Fruit fly (Drosophila melanogaster) whole organism, embryonic: ENCODE data around the gene CG31800.

Source experiments
- Adf1 ChIP-seq: fragments of 200-800 bp; sonication (Bioruptor generic); IDR thresholded peaks from 2 replicates; pipeline ENCODE4 v1.3.6; 2022; ENCODE audit warnings: missing biosample characterization, missing genetic modification characterization
- Atf-2 ChIP-seq: fragments of 200-800 bp; sonication (Bioruptor generic); optimal IDR thresholded peaks from 2 replicates; lab custom pipeline; 2016; ENCODE audit warnings: missing biosample characterization, missing genetic modification characterization
- Bdp1 ChIP-seq: fragments of 200-800 bp; sonication (Bioruptor generic); optimal IDR thresholded peaks from 3 replicates; lab custom pipeline; 2016; ENCODE audit warnings: missing biosample characterization, missing genetic modification characterization
- CG10267 ChIP-seq: fragments of 200-800 bp; sonication (Bioruptor generic); optimal IDR thresholded peaks from 2 replicates; lab custom pipeline; 2018; ENCODE audit warnings: missing biosample characterization, mild to moderate bottlenecking, missing genetic modification characterization, moderate library complexity
- CG10274 ChIP-seq: fragments of 200-800 bp; sonication (Bioruptor generic); optimal IDR thresholded peaks from 3 replicates; lab custom pipeline; 2017; ENCODE audit warnings: missing biosample characterization, mild to moderate bottlenecking, missing genetic modification characterization
- CG11456 ChIP-seq: fragments of 200-800 bp; sonication (Bioruptor generic); IDR thresholded peaks from 3 replicates; pipeline ENCODE4 v1.3.6; 2022; ENCODE audit warnings: missing biosample characterization, missing genetic modification characterization
- CG12071 ChIP-seq: fragments of 200-800 bp; sonication (Bioruptor generic); optimal IDR thresholded peaks from 3 replicates; lab custom pipeline; 2018; ENCODE audit warnings: missing biosample characterization, mild to moderate bottlenecking, missing genetic modification characterization
- CG12744 ChIP-seq: fragments of 200-800 bp; sonication (Bioruptor generic); optimal IDR thresholded peaks from 2 replicates; lab custom pipeline; 2016; ENCODE audit warnings: missing biosample characterization, missing genetic modification characterization
- CG13775 ChIP-seq: fragments of 200-800 bp; sonication (Bioruptor generic); optimal IDR thresholded peaks from 3 replicates; lab custom pipeline; 2017; ENCODE audit warnings: missing biosample characterization, mild to moderate bottlenecking, missing genetic modification characterization
- CG14050 ChIP-seq: fragments of 200-800 bp; sonication (Bioruptor generic); IDR thresholded peaks from 3 replicates; pipeline ENCODE4 v1.3.6; 2022; ENCODE audit warnings: missing biosample characterization, missing genetic modification characterization
- CG14441 ChIP-seq: fragments of 200-800 bp; sonication (Bioruptor generic); IDR thresholded peaks from 2 replicates; pipeline ENCODE4 v1.3.6; 2022; ENCODE audit warnings: missing biosample characterization, missing genetic modification characterization
- CG1603 ChIP-seq: fragments of 200-800 bp; sonication (Bioruptor generic); optimal IDR thresholded peaks from 2 replicates; lab custom pipeline; 2019; ENCODE audit warnings: missing biosample characterization, mild to moderate bottlenecking, missing genetic modification characterization, moderate library complexity
- CG17612 ChIP-seq: fragments of 200-800 bp; sonication (Bioruptor generic); IDR thresholded peaks from 2 replicates; pipeline ENCODE4 v1.3.6; 2022; ENCODE audit warnings: missing biosample characterization, missing genetic modification characterization
- CG18764 ChIP-seq: fragments of 200-800 bp; sonication (Bioruptor generic); optimal IDR thresholded peaks from 3 replicates; lab custom pipeline; 2016; ENCODE audit warnings: missing biosample characterization, missing genetic modification characterization
- CG2712 ChIP-seq: fragments of 200-800 bp; optimal IDR thresholded peaks from 3 replicates; lab custom pipeline; 2019; ENCODE audit warnings: missing biosample characterization, mild to moderate bottlenecking, missing genetic modification characterization, moderate library complexity
- CG31388 ChIP-seq: fragments of 200-800 bp; sonication (Bioruptor generic); optimal IDR thresholded peaks from 2 replicates; lab custom pipeline; 2016; ENCODE audit warnings: missing biosample characterization, missing genetic modification characterization
- CG42726 ChIP-seq: fragments of 200-800 bp; sonication (Bioruptor generic); IDR thresholded peaks from 2 replicates; pipeline ENCODE4 v1.3.6; 2022; ENCODE audit warnings: missing biosample characterization, missing genetic modification characterization; ENCODE audit not compliant: partially characterized antibody
- CG6791 ChIP-seq: fragments of 200-800 bp; sonication (Bioruptor generic); IDR thresholded peaks from 3 replicates; pipeline ENCODE4 v1.3.6; 2022; ENCODE audit warnings: missing biosample characterization, missing genetic modification characterization; ENCODE audit not compliant: partially characterized antibody
- CG7556 ChIP-seq: fragments of 200-800 bp; sonication (Bioruptor generic); optimal IDR thresholded peaks from 2 replicates; lab custom pipeline; 2017; ENCODE audit warnings: missing biosample characterization, mild to moderate bottlenecking, missing genetic modification characterization
- CG8281 ChIP-seq: fragments of 200-800 bp; sonication (Bioruptor generic); optimal IDR thresholded peaks from 2 replicates; lab custom pipeline; 2018; ENCODE audit warnings: missing biosample characterization, mild to moderate bottlenecking, missing genetic modification characterization, moderate library complexity
- CG8359 ChIP-seq: fragments of 200-800 bp; sonication (Bioruptor generic); optimal IDR thresholded peaks from 2 replicates; lab custom pipeline; 2017; ENCODE audit warnings: missing biosample characterization, mild to moderate bottlenecking, missing genetic modification characterization, borderline replicate concordance
- CHES-1-like ChIP-seq: fragments of 200-800 bp; sonication (Bioruptor generic); optimal IDR thresholded peaks from 2 replicates; lab custom pipeline; 2016; ENCODE audit warnings: missing biosample characterization, missing genetic modification characterization
- Dip3 ChIP-seq: fragments of 200-800 bp; sonication (Bioruptor generic); optimal IDR thresholded peaks from 3 replicates; lab custom pipeline; 2016; ENCODE audit warnings: missing biosample characterization, missing genetic modification characterization
- Eip74EF ChIP-seq, 2 experiments: fragments of 200-800 bp in 1 of 2; fragments of >200 bp in 1 of 2; sonication (Bioruptor generic) in 1 of 2; optimal IDR thresholded peaks; 2 replicates each; lab custom pipeline; 2017 to 2019; ENCODE audit warnings: missing biosample characterization in 2 of 2, missing genetic modification characterization in 2 of 2, mild to moderate bottlenecking in 1 of 2, moderate library complexity in 1 of 2
- HLH4C ChIP-seq: fragments of 200-800 bp; sonication (Bioruptor generic); IDR thresholded peaks from 3 replicates; pipeline ENCODE4 v1.3.6; 2022; ENCODE audit warnings: missing biosample characterization, missing genetic modification characterization; ENCODE audit not compliant: partially characterized antibody
- Hr78 ChIP-seq, 2 experiments: fragments of 200-800 bp in 1 of 2; fragments of >200 bp in 1 of 2; sonication (Bioruptor generic) in 1 of 2; optimal IDR thresholded peaks; 2 replicates each; lab custom pipeline; 2017 to 2019; ENCODE audit warnings: missing biosample characterization in 2 of 2, missing genetic modification characterization in 2 of 2, mild to moderate bottlenecking in 1 of 2, moderate library complexity in 1 of 2
- Jarid2 ChIP-seq: fragments of 200-800 bp; sonication (Bioruptor generic); optimal IDR thresholded peaks from 3 replicates; lab custom pipeline; 2017; ENCODE audit warnings: mild to moderate bottlenecking, missing biosample characterization, missing genetic modification reagents, missing genetic modification characterization
- MESR4 ChIP-seq: fragments of 200-800 bp; sonication (Bioruptor generic); optimal IDR thresholded peaks from 2 replicates; lab custom pipeline; 2018; ENCODE audit warnings: missing biosample characterization, mild to moderate bottlenecking, missing genetic modification characterization, moderate library complexity
- Mes4 ChIP-seq: fragments of 200-800 bp; sonication (Bioruptor generic); optimal IDR thresholded peaks from 2 replicates; lab custom pipeline; 2016; ENCODE audit warnings: missing biosample characterization, missing genetic modification characterization
- Ravus ChIP-seq: fragments of 200-800 bp; sonication (Bioruptor generic); IDR thresholded peaks from 2 replicates; pipeline ENCODE4 v1.3.6; 2022; ENCODE audit warnings: missing biosample characterization, missing genetic modification characterization
- ato ChIP-seq: fragments of 200-800 bp; sonication (Bioruptor generic); IDR thresholded peaks from 2 replicates; pipeline ENCODE4 v1.3.6; 2022; ENCODE audit warnings: missing biosample characterization, missing genetic modification characterization; ENCODE audit not compliant: partially characterized antibody
- cad ChIP-seq: fragments of >200 bp; optimal IDR thresholded peaks from 2 replicates; lab custom pipeline; 2017; ENCODE audit warnings: missing biosample characterization, missing genetic modification characterization
- dan ChIP-seq: fragments of 200-800 bp; sonication (Bioruptor generic); IDR thresholded peaks from 2 replicates; pipeline ENCODE4 v1.3.6; 2022; ENCODE audit warnings: missing biosample characterization, missing genetic modification characterization
- dimm ChIP-seq: fragments of 200-800 bp; sonication (Bioruptor generic); IDR thresholded peaks from 2 replicates; pipeline ENCODE4 v1.3.6; 2022; ENCODE audit warnings: missing biosample characterization, missing genetic modification characterization
- dpn ChIP-seq, 2 experiments: fragments of 200-800 bp; sonication (Bioruptor generic); optimal IDR thresholded peaks; 3 replicates each; lab custom pipeline; 2016; ENCODE audit warnings: missing biosample characterization in 2 of 2, missing genetic modification characterization in 2 of 2
- eve ChIP-seq, 2 experiments: fragments of >200 bp; optimal IDR thresholded peaks; 2 replicates each; lab custom pipeline; 2017; ENCODE audit warnings: missing biosample characterization in 2 of 2, missing genetic modification characterization in 2 of 2
- fd102C ChIP-seq: fragments of 200-800 bp; sonication (Bioruptor generic); optimal IDR thresholded peaks from 2 replicates; lab custom pipeline; 2018; ENCODE audit warnings: missing biosample characterization, mild to moderate bottlenecking, missing genetic modification characterization, moderate library complexity
- hbn ChIP-seq: fragments of 200-800 bp; sonication (Bioruptor generic); IDR thresholded peaks from 2 replicates; pipeline ENCODE4 v1.3.6; 2022; ENCODE audit warnings: missing biosample characterization, missing genetic modification characterization; ENCODE audit not compliant: partially characterized antibody
- ind ChIP-seq: fragments of 200-800 bp; sonication (Bioruptor generic); optimal IDR thresholded peaks from 3 replicates; lab custom pipeline; 2016; ENCODE audit warnings: missing biosample characterization, missing genetic modification characterization
- lilli ChIP-seq: fragments of 200-800 bp; sonication (Bioruptor generic); optimal IDR thresholded peaks from 3 replicates; lab custom pipeline; 2016; ENCODE audit warnings: missing biosample characterization, missing genetic modification characterization
- luna ChIP-seq: fragments of 200-800 bp; sonication (Bioruptor generic); optimal IDR thresholded peaks from 2 replicates; lab custom pipeline; 2016; ENCODE audit warnings: missing biosample characterization, missing genetic modification characterization
- mam ChIP-seq: fragments of 200-800 bp; sonication (Bioruptor generic); optimal IDR thresholded peaks from 3 replicates; lab custom pipeline; 2016; ENCODE audit warnings: missing biosample characterization, missing genetic modification characterization
- pfk ChIP-seq: fragments of 200-800 bp; sonication (Bioruptor generic); optimal IDR thresholded peaks from 2 replicates; lab custom pipeline; 2018; ENCODE audit warnings: missing biosample characterization, mild to moderate bottlenecking, missing genetic modification characterization, moderate library complexity
- ro ChIP-seq: fragments of 200-800 bp; sonication (Bioruptor generic); IDR thresholded peaks from 2 replicates; pipeline ENCODE4 v1.3.6; 2022; ENCODE audit warnings: missing biosample characterization, missing genetic modification characterization
- schlank ChIP-seq: fragments of 200-800 bp; sonication (Bioruptor generic); optimal IDR thresholded peaks from 2 replicates; lab custom pipeline; 2018; ENCODE audit warnings: missing biosample characterization, mild to moderate bottlenecking, missing genetic modification characterization
- seq ChIP-seq: fragments of 200-800 bp; sonication (Bioruptor generic); IDR thresholded peaks from 2 replicates; pipeline ENCODE4 v1.3.6; 2022; ENCODE audit warnings: missing biosample characterization, missing genetic modification characterization
- shn ChIP-seq: fragments of 200-800 bp; sonication (Bioruptor generic); optimal IDR thresholded peaks from 3 replicates; lab custom pipeline; 2016; ENCODE audit warnings: missing biosample characterization, missing genetic modification characterization
- sna ChIP-seq: fragments of 200-800 bp; sonication (Bioruptor generic); IDR thresholded peaks from 2 replicates; pipeline ENCODE4 v1.3.6; 2022; ENCODE audit warnings: missing biosample characterization, missing genetic modification characterization; ENCODE audit not compliant: partially characterized antibody

CG31800 gene

DNA sequence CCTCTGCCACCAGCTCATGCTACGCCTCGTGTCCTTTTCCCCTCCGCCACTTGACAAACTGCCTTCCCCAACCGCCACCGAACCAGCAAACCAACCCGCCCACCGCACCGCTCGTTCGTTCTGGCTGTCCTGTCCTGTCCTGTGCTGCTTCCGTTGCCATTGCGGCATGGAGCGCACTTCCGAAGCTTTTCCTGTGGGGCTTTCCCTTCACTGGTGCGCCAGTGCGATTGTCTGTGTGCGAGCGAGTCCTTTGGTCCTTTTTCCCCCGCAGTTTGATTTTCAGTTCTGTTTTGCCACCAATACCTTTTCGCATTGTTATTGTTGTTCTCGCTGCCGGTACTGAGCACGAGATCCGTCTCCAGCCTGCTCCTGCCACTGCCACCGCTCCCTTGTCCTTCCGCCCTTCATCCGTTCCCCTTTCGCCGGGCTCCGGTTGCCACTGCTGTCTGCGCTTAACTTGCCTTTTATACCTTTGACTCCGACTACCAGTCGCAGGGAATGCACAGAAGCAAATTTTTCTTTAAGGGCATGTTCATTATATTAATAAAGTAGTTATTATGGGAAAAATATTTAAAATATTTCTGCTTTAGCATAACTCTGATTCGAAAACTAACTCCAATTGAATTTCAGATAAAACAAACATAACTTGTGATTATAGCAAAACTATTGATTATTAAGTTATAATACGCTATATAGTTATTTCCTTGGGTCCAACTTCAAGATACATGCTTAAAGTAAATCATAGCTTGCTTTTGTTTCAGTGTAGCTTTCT is 10.2 kb downstream of the CG31800 start (continued):
- TF ChIP-seq Eip74EF (GFP tag; optimal IDR thresholded peaks at IDR 0.05; lab: Kevin White, UChicago) (peak in 1 of 2 experiments; percentile 66), HLH4C (GFP tag; lab: Robert Waterston, UW) (no peak), CG12744 (GFP tag; lab: Kevin White, UChicago) (no peak), Atf-2 (GFP tag; lab: Kevin White, UChicago) (no peak), schlank (tag; lab: Kevin White, UChicago) (peak; percentile 21), CG10267 (tag; lab: Kevin White, UChicago) (peak; percentile 63), hbn (GFP tag; lab: Robert Waterston, UW) (no peak), Jarid2 (GFP tag; lab: Kevin White, UChicago) (peak; percentile 36), Dip3 (GFP tag; lab: Kevin White, UChicago) (no peak), dpn (GFP tag; optimal IDR thresholded peaks at IDR 0.05; lab: Kevin White, UChicago) (peak; percentile 27 to 43), dimm (no peak), MESR4 (GFP tag; lab: Kevin White, UChicago) (no peak), CG2712 (tag; lab: Kevin White, UChicago) (peak; percentile 78), CG17612 (GFP tag; lab: Robert Waterston, UW) (no peak), ind (GFP tag; lab: Kevin White, UChicago) (peak; percentile 58), fd102C (no peak), CG8281 (tag; lab: Kevin White, UChicago) (peak; percentile 19), CG6791 (no peak), CG10274 (GFP tag; lab: Kevin White, UChicago) (peak; percentile 9), Mes4 (GFP tag; lab: Kevin White, UChicago) (no peak), CHES-1-like (GFP tag; lab: Kevin White, UChicago) (no peak), mam (peak; percentile 51), ato (GFP tag; lab: Robert Waterston, UW) (no peak), CG18764 (GFP tag; lab: Kevin White, UChicago) (peak; percentile 12), CG31388 (GFP tag; lab: Kevin White, UChicago) (no peak), CG13775 (GFP tag; lab: Kevin White, UChicago) (peak; percentile 57), CG42726 (GFP tag; lab: Robert Waterston, UW) (no peak), CG12071 (GFP tag; lab: Kevin White, UChicago) (peak; percentile 25), CG14050 (no peak), Adf1 (GFP tag; lab: Robert Waterston, UW) (peak; percentile 53; the same call in 1 of the 2 replicates), luna (GFP tag; lab: Kevin White, UChicago) (no peak), CG11456 (GFP tag; lab: Robert Waterston, UW) (peak; percentile 55; the same call in 1 of the 3 replicates), Hr78 (GFP tag; optimal IDR thresholded peaks at IDR 0.05; lab: Kevin White, UChicago) (peak in 1 of 2 experiments; percentile 21), eve (GFP tag; optimal IDR thresholded peaks at IDR 0.05; lab: Kevin White, UChicago) (no peak), Ravus (GFP tag; lab: Robert Waterston, UW) (no peak), cad (no peak), dan (GFP tag; lab: Robert Waterston, UW) (no peak), CG1603 (tag; lab: Kevin White, UChicago) (peak; percentile 24), CG14441 (no peak), sna (no peak), pfk (no peak), seq (GFP tag; lab: Robert Waterston, UW) (peak; percentile 55; the same call in 1 of the 2 replicates), CG8359 (GFP tag; lab: Kevin White, UChicago) (peak; percentile 13), Bdp1 (GFP tag; lab: Kevin White, UChicago) (no peak), CG7556 (GFP tag; lab: Kevin White, UChicago) (peak; percentile 94), ro (no peak), lilli (GFP tag; lab: Kevin White, UChicago) (peak; percentile 50), shn (GFP tag; lab: Kevin White, UChicago) (no peak)
